Worm (Caenorhabditis elegans): ENCODE data around the gene F58F9.1.

The F58F9.1 gene

ce11 chrIV:6294081-6294480, 44.4 kb downstream of the F58F9.1 start, which contains the start of gene hil-2:
hil-2 (plus strand) TSS chrIV:6294240.
- TF ChIP-seq lin-39 (tag; optimal IDR thresholded peaks at IDR 0.05), result peak; percentile 23
- TF ChIP-seq fos-1 (tag; optimal IDR thresholded peaks at IDR 0.05), result no peak
- TF ChIP-seq ceh-82 (tag; optimal IDR thresholded peaks at IDR 0.05), result no peak

DNA sequence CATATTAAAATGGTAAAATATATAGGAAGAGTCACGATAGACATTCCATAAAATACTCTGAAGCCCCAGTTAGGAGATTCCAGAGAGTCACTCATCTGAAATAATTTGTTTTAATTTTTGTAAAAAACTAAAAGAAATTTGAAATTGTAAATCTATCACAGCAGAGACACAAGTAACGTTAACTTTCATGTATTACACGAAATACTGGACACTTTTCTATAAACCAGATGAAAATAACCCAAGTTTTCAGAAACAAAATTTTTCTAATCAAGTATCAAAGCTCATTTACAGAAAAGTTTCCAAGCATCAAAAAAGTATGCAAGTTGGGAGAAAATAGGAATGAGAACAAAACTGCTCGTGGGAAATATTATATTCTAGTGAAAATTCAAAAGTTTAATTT, 48.6 kb downstream of the F58F9.1 start, which contains the start of gene srv-27:
TSS of gene srv-27 (minus strand) at position 101 of the 400 bp plus-strand sequence.
- TF ChIP-seq eor-1 (tag; optimal IDR thresholded peaks at IDR 0.05) (no peak), nhr-25 (tag; optimal IDR thresholded peaks at IDR 0.05) (no peak), ama-1 (optimal IDR thresholded peaks at IDR 0.05) (no peak), nhr-76 (tag; optimal IDR thresholded peaks at IDR 0.05) (no peak), fkh-2 (tag; optimal IDR thresholded peaks at IDR 0.05) (no peak), egl-5 (tag; optimal IDR thresholded peaks at IDR 0.05) (no peak)

DNA sequence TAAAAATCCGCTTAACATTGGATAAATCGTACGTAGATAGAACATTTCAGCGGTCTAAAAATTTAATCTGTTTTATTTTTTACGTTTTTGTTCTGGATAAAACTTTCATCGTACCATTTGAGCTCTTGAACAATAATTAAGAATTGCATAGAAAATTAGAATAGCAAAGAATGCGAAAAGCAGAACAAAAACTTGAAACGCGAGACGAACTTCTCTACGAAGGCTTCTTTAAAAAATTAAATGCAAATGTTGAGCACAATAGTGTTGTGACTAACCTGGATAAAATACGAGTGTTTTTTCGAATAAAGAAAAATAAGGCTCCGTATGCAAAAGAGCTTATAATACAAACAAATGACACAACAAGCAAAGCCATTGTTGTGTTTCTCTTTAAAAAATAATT, 49.9 kb downstream of the F58F9.1 start:
- no peak for TF ChIP-seq hmg-11 (tag; optimal IDR thresholded peaks at IDR 0.05)
- TF ChIP-seq R02D3.7 (tag; optimal IDR thresholded peaks at IDR 0.05), result no peak
- no peak for TF ChIP-seq fos-1 (tag; optimal IDR thresholded peaks at IDR 0.05)
- TF ChIP-seq nhr-77 (tag; optimal IDR thresholded peaks at IDR 0.05), result no peak
- TF ChIP-seq mdl-1 (tag; optimal IDR thresholded peaks at IDR 0.05), result no peak
- no peak for TF ChIP-seq nhr-76 (tag; optimal IDR thresholded peaks at IDR 0.05)
- TF ChIP-seq jun-1 (tag; optimal IDR thresholded peaks at IDR 0.05), result no peak
- TF ChIP-seq nhr-28 (tag; optimal IDR thresholded peaks at IDR 0.05), result no peak
- no peak for TF ChIP-seq mml-1 (tag; optimal IDR thresholded peaks at IDR 0.05)

DNA sequence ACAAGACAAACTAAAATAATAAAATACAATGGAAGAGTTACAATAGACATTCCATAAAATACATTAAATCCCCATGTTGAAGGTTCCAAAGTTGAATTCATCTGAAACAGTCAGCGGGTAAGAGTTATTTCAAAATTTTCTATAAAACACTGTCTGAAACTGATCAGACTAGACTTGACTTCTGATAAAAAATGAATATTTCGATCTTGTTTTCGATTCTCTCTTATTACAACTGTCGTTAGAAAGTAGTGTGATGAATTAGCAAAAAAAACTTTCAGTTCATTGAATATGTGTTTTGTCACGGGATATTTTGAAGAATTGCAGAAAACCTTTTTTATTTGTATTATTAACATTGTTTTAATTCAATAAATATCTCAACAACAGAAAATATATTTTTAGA, 52.1 kb downstream of the F58F9.1 start, which contains the start of gene srv-26:
TSS of gene srv-26 (minus strand) at position 101 of the 400 bp plus-strand sequence.
- TF ChIP-seq fkh-10 (GFP tag; optimal IDR thresholded peaks at IDR 0.05) (no peak), eor-1 (tag; optimal IDR thresholded peaks at IDR 0.05) (no peak), nhr-67 (tag; optimal IDR thresholded peaks at IDR 0.05) (no peak), unc-62 (GFP tag; optimal IDR thresholded peaks at IDR 0.05) (no peak), R02D3.7 (tag; optimal IDR thresholded peaks at IDR 0.05) (no peak), elt-1 (tag; optimal IDR thresholded peaks at IDR 0.05) (no peak), nhr-25 (tag; optimal IDR thresholded peaks at IDR 0.05) (no peak)

- TF ChIP-seq lsy-12 (tag; optimal IDR thresholded peaks at IDR 0.05) (no peak), egl-27 (tag; optimal IDR thresholded peaks at IDR 0.05) (no peak), unc-62 (GFP tag; optimal IDR thresholded peaks at IDR 0.05) (no peak), ceh-28 (tag; optimal IDR thresholded peaks at IDR 0.05) (no peak), R02D3.7 (tag; optimal IDR thresholded peaks at IDR 0.05) (no peak), egl-5 (tag; optimal IDR thresholded peaks at IDR 0.05) (no peak), pha-4 (tag; optimal IDR thresholded peaks at IDR 0.05) (no peak), ceh-82 (tag; optimal IDR thresholded peaks at IDR 0.05) (no peak), elt-1 (tag; optimal IDR thresholded peaks at IDR 0.05) (no peak), ztf-11 (tag; optimal IDR thresholded peaks at IDR 0.05) (no peak), ceh-9 (tag; optimal IDR thresholded peaks at IDR 0.05) (no peak), nfya-1 (tag; optimal IDR thresholded peaks at IDR 0.05; ENCODE audit: insufficient read depth) (no peak), fkh-2 (tag; optimal IDR thresholded peaks at IDR 0.05) (no peak), nhr-25 (tag; optimal IDR thresholded peaks at IDR 0.05) (no peak), sea-2 (GFP tag; optimal IDR thresholded peaks at IDR 0.05) (no peak)
Observed at ce11 chrIV:6303642-6304041, 54.0 kb downstream of the F58F9.1 start, which contains the start of gene srv-25. srv-25 (minus strand) TSS chrIV:6303742.

Measured in whole organism, L3 larva.